Worm (Caenorhabditis elegans) whole organism, L4/young adult: ENCODE data around the gene txt-12.

Experiments
- W03F9.2 ChIP-seq: fragments of 150-350 bp; optimal IDR thresholded peaks from 2 replicates; lab custom pipeline; 2014; ENCODE audit warnings: missing biosample characterization, missing genetic modification characterization
- dao-5 ChIP-seq: sonication (generic microtip); optimal IDR thresholded peaks from 2 replicates; lab custom pipeline; 2016; ENCODE audit warnings: missing genotype, missing genetic modification characterization, moderate library complexity, missing compliant biosample characterization
- him-1 ChIP-seq: sonication (generic microtip); optimal IDR thresholded peaks from 2 replicates; lab custom pipeline; 2016; ENCODE audit warnings: missing genotype, missing genetic modification reagents, missing genetic modification characterization, missing compliant biosample characterization

Gene txt-12

ce11 chrV:15092666-15093065 is at the start of gene txt-12:
txt-12 (plus strand) TSS chrV:15092966.
- TF ChIP-seq dao-5 (tag; lab: Kevin White, UChicago) = no peak

ce11 chrV:15048107-15048506 is 44.7 kb upstream of the txt-12 start, which contains the start of gene sdc-3:
sdc-3 (minus strand) TSS chrV:15048207.
- no peak for TF ChIP-seq dao-5 (tag; lab: Kevin White, UChicago)
- TF ChIP-seq him-1 (tag; lab: Kevin White, UChicago) = no peak
- TF ChIP-seq W03F9.2 (tag; lab: Kevin White, UChicago) = no peak

DNA sequence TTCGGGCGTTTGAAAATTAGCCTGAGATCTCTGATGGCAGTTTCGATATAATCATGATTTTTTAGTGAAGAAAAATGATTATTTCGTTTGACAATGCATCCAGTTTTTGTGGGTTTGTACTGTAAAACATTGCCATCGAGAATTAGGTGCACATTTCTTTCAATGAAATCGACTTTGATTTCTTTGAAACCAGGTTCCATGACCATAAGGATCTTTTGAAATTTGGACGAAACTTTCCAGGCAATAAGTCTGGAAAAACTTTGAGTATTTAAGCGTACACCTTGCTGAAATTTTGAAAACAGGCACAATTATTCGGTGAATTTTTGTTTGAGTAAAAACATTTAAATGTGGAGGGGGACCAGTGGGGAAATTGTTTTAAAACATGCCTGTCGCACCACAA is 41.0 kb upstream of the txt-12 start:
- TF ChIP-seq W03F9.2 (tag; lab: Kevin White, UChicago) (no peak), dao-5 (tag; lab: Kevin White, UChicago) (no peak), him-1 (tag; lab: Kevin White, UChicago) (no peak)

DNA sequence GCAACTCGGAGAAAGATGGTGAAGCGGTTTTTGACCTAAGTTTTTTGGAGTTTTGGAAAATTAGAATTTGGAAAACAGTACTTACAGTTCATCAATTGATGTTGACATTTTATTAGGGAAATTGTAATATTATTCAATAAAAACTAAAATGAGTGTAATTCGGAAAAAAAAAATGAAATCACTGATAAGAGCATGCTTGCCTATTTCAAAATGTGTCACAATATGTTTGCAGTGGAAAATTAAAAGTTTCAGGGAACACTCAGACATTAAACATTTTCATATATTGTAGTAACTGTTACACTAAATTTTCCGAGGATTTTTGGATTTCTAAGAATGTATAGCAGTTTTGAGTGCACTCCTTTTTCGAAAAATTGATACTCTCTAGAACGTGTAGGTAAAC is 40.4 kb upstream of the txt-12 start, which contains the start of the genes fbxa-82 and C25D7.5:
fbxa-82 (minus strand) TSS at position 163 of the 400 bp plus-strand sequence.
C25D7.5 (plus strand) TSS at position 283 of the 400 bp plus-strand sequence.
- TF ChIP-seq dao-5 (tag; lab: Kevin White, UChicago) = no peak
- TF ChIP-seq him-1 (tag; lab: Kevin White, UChicago) = no peak
- TF ChIP-seq W03F9.2 (tag; lab: Kevin White, UChicago) = no peak

DNA sequence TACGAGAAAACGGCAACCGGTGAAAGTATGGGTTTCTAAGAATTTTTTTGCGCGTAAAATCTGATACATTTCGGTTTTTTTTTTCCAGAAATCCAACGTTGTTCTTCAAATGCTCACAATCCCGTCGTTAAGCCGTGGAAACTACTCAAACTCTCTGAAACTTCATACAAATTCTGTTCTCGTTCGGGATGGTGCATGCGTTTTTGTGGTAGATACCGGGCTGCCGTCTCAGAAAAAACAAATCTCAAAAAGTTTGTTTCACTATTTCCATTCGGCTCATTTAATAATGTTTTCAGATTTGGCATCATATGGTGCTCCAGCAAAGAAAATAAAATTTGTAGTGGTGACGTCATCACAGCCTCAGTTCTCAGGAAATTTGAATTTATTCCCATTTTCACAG is 38.0 kb upstream of the txt-12 start:
- TF ChIP-seq W03F9.2 (tag; lab: Kevin White, UChicago) (no peak), him-1 (tag; lab: Kevin White, UChicago) (no peak), dao-5 (tag; lab: Kevin White, UChicago) (no peak)

DNA sequence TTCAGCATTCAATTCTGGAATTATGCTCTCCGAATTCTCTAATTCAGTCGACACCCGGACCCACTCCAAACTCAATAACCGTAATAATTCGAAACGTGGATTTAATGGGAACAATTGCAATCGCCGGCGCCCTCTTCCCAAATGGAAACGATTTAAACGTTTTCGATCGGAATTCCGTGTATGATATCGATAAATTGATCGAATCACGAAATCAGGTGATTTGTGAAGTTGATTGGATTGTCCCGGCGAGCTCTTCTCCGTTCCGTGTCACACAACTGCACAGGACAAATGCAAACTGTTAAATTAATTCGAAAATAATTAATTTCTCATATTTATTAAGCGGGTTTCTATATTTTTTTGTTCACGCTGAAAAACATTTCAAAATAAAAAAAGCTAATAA is 36.9 kb upstream of the txt-12 start, which contains the start of gene C25D7.16:
C25D7.16 (plus strand) TSS at position 301 of the 400 bp plus-strand sequence.
- TF ChIP-seq him-1 (tag; lab: Kevin White, UChicago) = no peak
- TF ChIP-seq dao-5 (tag; lab: Kevin White, UChicago) = no peak
- TF ChIP-seq W03F9.2 (tag; lab: Kevin White, UChicago) = no peak

DNA sequence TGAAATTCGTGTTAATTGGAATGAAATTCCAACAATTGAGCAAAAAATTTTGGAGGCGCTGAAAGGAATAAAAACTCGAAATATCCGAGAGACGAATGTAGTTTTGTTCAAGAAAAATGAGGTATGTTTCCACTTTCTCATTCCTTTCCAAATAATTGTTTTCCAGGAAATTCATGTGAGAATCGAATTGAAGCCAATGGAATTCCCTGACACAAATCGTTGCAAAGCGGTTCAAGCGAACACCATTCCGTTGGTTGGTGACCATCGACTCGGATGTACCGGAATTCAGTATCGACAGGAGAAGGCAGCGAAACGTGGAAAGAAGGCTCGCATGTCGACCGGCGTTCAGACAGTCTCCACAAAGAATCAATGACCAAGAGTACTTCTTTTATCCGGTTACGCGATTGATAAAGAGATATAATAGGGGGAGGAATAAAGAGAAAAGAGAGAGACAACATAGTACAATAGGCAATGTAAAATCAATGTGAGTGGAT is 36.4 kb upstream of the txt-12 start:
- no peak for TF ChIP-seq dao-5 (tag; lab: Kevin White, UChicago)
- no peak for TF ChIP-seq him-1 (tag; lab: Kevin White, UChicago)
- TF ChIP-seq W03F9.2 (tag; lab: Kevin White, UChicago) = no peak

ce11 chrV:15057724-15058123 is 35.0 kb upstream of the txt-12 start:
- TF ChIP-seq dao-5 (tag; lab: Kevin White, UChicago) = no peak
- no peak for TF ChIP-seq W03F9.2 (tag; lab: Kevin White, UChicago)
- TF ChIP-seq him-1 (tag; lab: Kevin White, UChicago) = no peak

- TF ChIP-seq him-1 (tag; lab: Kevin White, UChicago) (no peak), W03F9.2 (tag; lab: Kevin White, UChicago) (no peak), dao-5 (tag; lab: Kevin White, UChicago) (no peak)
These were observed 34.3 kb upstream of the txt-12 start for ce11 chrV:15058423-15058822.

- no peak for TF ChIP-seq him-1 (tag; lab: Kevin White, UChicago)
- no peak for TF ChIP-seq W03F9.2 (tag; lab: Kevin White, UChicago)
- TF ChIP-seq dao-5 (tag; lab: Kevin White, UChicago) = no peak
These were observed 33.8 kb upstream of the txt-12 start for ce11 chrV:15058965-15059364.

- TF ChIP-seq W03F9.2 (tag; lab: Kevin White, UChicago) = peak; percentile 32
- no peak for TF ChIP-seq dao-5 (tag; lab: Kevin White, UChicago)
- no peak for TF ChIP-seq him-1 (tag; lab: Kevin White, UChicago)
These were observed 33.2 kb upstream of the txt-12 start, which contains the start of the genes mcm-3 and C25D7.15 for ce11 chrV:15059534-15059933. mcm-3 (minus strand) TSS chrV:15059599. C25D7.15 (plus strand) TSS chrV:15059808.

- TF ChIP-seq W03F9.2 (tag; lab: Kevin White, UChicago) = no peak
- TF ChIP-seq him-1 (tag; lab: Kevin White, UChicago) = no peak
- TF ChIP-seq dao-5 (tag; lab: Kevin White, UChicago) = no peak
These were observed 32.2 kb upstream of the txt-12 start for ce11 chrV:15060595-15060994.

DNA sequence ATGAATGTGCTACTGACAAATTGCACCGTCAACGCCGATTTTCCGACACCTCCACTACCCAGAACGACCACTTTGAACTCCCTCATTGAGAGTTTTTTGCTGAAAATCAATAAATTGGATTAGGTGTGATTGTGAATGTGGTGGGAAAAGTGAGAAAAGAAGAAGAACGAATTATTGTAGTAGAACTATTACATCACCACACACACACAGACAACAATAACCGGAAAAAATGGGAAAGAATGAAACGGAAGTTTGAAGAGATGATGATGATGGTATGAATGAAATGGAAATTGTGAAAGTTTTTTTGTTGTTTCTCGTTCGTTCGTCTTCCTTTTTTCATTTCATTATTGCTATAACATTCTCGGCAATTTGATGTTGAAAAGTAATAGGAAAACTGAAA is 28.8 kb upstream of the txt-12 start, which contains the start of gene rap-2:
rap-2 (minus strand) TSS at position 101 of the 400 bp plus-strand sequence.
- TF ChIP-seq dao-5 (tag; lab: Kevin White, UChicago) (no peak), W03F9.2 (tag; lab: Kevin White, UChicago) (no peak), him-1 (tag; lab: Kevin White, UChicago) (no peak)
